Worm (Caenorhabditis elegans): Measurements from ENCODE around the gene cyp-33E3.
A peak's percentile ranks its signal among the peaks of the same experiment; 100 is the strongest.

Gene cyp-33E3

ce11 chrIV:8630243-8630642 is 15.4 kb downstream of the cyp-33E3 start:
- TF ChIP-seq nhr-237 (tag; optimal IDR thresholded peaks at IDR 0.05) (no peak), hpl-2 (GFP tag; optimal IDR thresholded peaks at IDR 0.05) (no peak), snu-23 (GFP tag; optimal IDR thresholded peaks at IDR 0.05) (no peak), vab-15 (tag; optimal IDR thresholded peaks at IDR 0.05) (no peak), mep-1 (tag; optimal IDR thresholded peaks at IDR 0.05) (no peak), fos-1 (tag; optimal IDR thresholded peaks at IDR 0.05) (no peak), ceh-8 (GFP tag; optimal IDR thresholded peaks at IDR 0.05) (peak; percentile 70), mdl-1 (tag; optimal IDR thresholded peaks at IDR 0.05) (no peak), nhr-71 (tag; optimal IDR thresholded peaks at IDR 0.05) (peak; percentile 43), dsc-1 (tag; optimal IDR thresholded peaks at IDR 0.05) (peak; percentile 54), rnt-1 (tag; optimal IDR thresholded peaks at IDR 0.05) (no peak), tlp-1 (tag; optimal IDR thresholded peaks at IDR 0.05) (no peak), isw-1 (GFP tag; IDR thresholded peaks at IDR 0.05) (no peak), nhr-11 (tag; optimal IDR thresholded peaks at IDR 0.05) (peak; percentile 13), fkh-8 (tag; optimal IDR thresholded peaks at IDR 0.05) (peak; percentile 16)

ce11 chrIV:8631033-8631432 is 16.2 kb downstream of the cyp-33E3 start, which contains the start of gene dgk-4:
Gene dgk-4 (plus strand): TSS chrIV:8631333.
- TF ChIP-seq lin-13 (GFP tag; optimal IDR thresholded peaks at IDR 0.05) (no peak), pag-3 (tag; optimal IDR thresholded peaks at IDR 0.05; ENCODE audit: borderline replicate concordance, insufficient read depth) (no peak), efl-3 (GFP tag; optimal IDR thresholded peaks at IDR 0.05) (no peak), lir-3 (tag; optimal IDR thresholded peaks at IDR 0.05; ENCODE audit: poor library complexity) (no peak), ztf-4 (tag; optimal IDR thresholded peaks at IDR 0.05) (no peak), zip-4 (GFP tag; optimal IDR thresholded peaks at IDR 0.05) (no peak), fkh-8 (tag; optimal IDR thresholded peaks at IDR 0.05) (no peak), irx-1 (tag; optimal IDR thresholded peaks at IDR 0.05) (no peak), fkh-4 (tag; optimal IDR thresholded peaks at IDR 0.05; ENCODE audit: borderline replicate concordance) (no peak), grh-1 (GFP tag; IDR thresholded peaks at IDR 0.05) (no peak), mef-2 (tag; optimal IDR thresholded peaks at IDR 0.05) (no peak), sox-4 (tag; optimal IDR thresholded peaks at IDR 0.05) (no peak), unc-130 (tag; optimal IDR thresholded peaks at IDR 0.05) (no peak), skn-1 (tag; optimal IDR thresholded peaks at IDR 0.05) (no peak), hpl-2 (GFP tag; optimal IDR thresholded peaks at IDR 0.05) (no peak), rnt-1 (tag; optimal IDR thresholded peaks at IDR 0.05) (no peak), unc-62 (GFP tag; optimal IDR thresholded peaks at IDR 0.05) (no peak)

DNA sequence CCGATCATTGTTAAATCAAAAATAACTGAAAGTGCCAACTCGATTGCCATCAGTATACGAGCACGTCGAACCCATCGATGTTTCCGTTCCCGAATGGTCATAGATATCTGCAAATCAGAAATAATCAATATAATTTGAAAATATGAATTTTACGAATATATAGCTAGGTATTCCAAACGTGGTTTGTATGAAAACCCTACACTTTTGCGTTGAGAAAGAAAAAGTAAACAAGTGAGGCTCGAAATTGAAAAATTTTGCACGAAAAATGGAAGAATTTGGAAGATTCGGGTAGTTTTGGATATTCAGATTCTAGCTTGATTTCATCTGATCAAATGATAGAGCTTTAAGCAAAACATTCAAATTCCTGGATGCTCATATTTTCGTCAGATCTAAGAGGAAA is 24.0 kb downstream of the cyp-33E3 start, which contains the start of gene F42A9.9:
TSS of gene F42A9.9 (minus strand) at position 101 of the 400 bp plus-strand sequence.
- TF ChIP-seq nhr-237 (tag; optimal IDR thresholded peaks at IDR 0.05) (no peak), ceh-8 (GFP tag; optimal IDR thresholded peaks at IDR 0.05) (no peak), lin-35 (GFP tag; optimal IDR thresholded peaks at IDR 0.05) (no peak), Y116A8C.19 (tag; optimal IDR thresholded peaks at IDR 0.05; ENCODE audit: borderline replicate concordance) (no peak), alr-1 (tag; optimal IDR thresholded peaks at IDR 0.05; ENCODE audit: borderline replicate concordance) (no peak)

DNA sequence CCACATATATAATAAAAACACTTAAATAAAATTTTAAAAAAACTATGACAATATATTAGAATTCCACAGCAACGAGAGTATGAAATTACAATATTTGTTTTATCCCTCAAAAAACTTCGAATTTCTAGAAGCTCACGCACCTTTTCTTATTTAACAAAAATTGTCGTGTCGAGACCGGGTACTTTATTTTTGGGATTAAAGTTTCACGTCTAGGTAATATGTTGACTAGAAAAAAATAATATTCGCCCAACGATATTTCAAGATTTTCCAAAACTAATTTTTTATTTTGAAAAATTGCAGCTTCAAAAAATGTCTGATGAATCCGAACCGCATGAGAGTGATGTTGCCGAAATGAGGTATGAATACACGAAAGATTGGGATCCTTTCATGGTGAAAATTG is 29.6 kb downstream of the cyp-33E3 start, which contains the start of gene C49C8.3:
TSS of gene C49C8.3 (plus strand) at position 301 of the 400 bp plus-strand sequence.
- TF ChIP-seq dsc-1 (tag; optimal IDR thresholded peaks at IDR 0.05) = no peak
- TF ChIP-seq lin-39 (tag; optimal IDR thresholded peaks at IDR 0.05) = no peak
- TF ChIP-seq nhr-19 (GFP tag; conservative IDR thresholded peaks at IDR 0.05) = no peak
- TF ChIP-seq pax-3 (tag; optimal IDR thresholded peaks at IDR 0.05) = no peak
- no peak for TF ChIP-seq elt-2 (tag; optimal IDR thresholded peaks at IDR 0.05)
- TF ChIP-seq lin-13 (GFP tag; optimal IDR thresholded peaks at IDR 0.05) = no peak
- TF ChIP-seq nhr-77 (tag; optimal IDR thresholded peaks at IDR 0.05) = no peak
- no peak for TF ChIP-seq sptf-1 (tag; optimal IDR thresholded peaks at IDR 0.05)
- TF ChIP-seq nhr-20 (tag; optimal IDR thresholded peaks at IDR 0.05) = no peak
- no peak for TF ChIP-seq lin-14 (GFP tag; optimal IDR thresholded peaks at IDR 0.05)
- no peak for TF ChIP-seq vab-15 (tag; optimal IDR thresholded peaks at IDR 0.05)
- no peak for TF ChIP-seq rnt-1 (tag; optimal IDR thresholded peaks at IDR 0.05)
- TF ChIP-seq nhr-237 (tag; optimal IDR thresholded peaks at IDR 0.05) = no peak
- no peak for TF ChIP-seq mab-9 (GFP tag; IDR thresholded peaks at IDR 0.05)
- TF ChIP-seq C34B4.2 (tag; optimal IDR thresholded peaks at IDR 0.05) = no peak
- TF ChIP-seq efl-1 (optimal IDR thresholded peaks at IDR 0.05) = no peak
- TF ChIP-seq efl-1 (GFP tag; optimal IDR thresholded peaks at IDR 0.05 in 1 of 2) = no peak
- no peak for TF ChIP-seq fkh-8 (tag; optimal IDR thresholded peaks at IDR 0.05)
